Worm (Caenorhabditis elegans) whole organism, mixed stage, embryonic: ENCODE data around the gene srbc-17.

Experiments used
- ceh-39 ChIP-seq: fragments of 150-350 bp; optimal IDR thresholded peaks from 2 replicates; lab custom pipeline; 2014; ENCODE audit warnings: missing biosample characterization, missing genetic modification characterization
- ceh-83 ChIP-seq: fragments of 200-800 bp; sonication (Bioruptor generic); optimal IDR thresholded peaks from 2 replicates; lab custom pipeline; 2018; ENCODE audit warnings: mild to moderate bottlenecking, missing genetic modification characterization, missing compliant biosample characterization
- ces-1 ChIP-seq: fragments of 150-350 bp; optimal IDR thresholded peaks from 2 replicates; lab custom pipeline; 2014; ENCODE audit warnings: missing biosample characterization, missing genetic modification reagents, missing genetic modification characterization
- drap-1 ChIP-seq: fragments of 200-800 bp; sonication (Bioruptor generic); optimal IDR thresholded peaks from 3 replicates; lab custom pipeline; 2018; ENCODE audit warnings: mild to moderate bottlenecking, missing genetic modification characterization, missing compliant biosample characterization
- elt-1 ChIP-seq: sonication (generic microtip); optimal IDR thresholded peaks from 2 replicates; lab custom pipeline; 2017; ENCODE audit warnings: missing genetic modification characterization, mild to moderate bottlenecking, missing compliant biosample characterization, antibody characterized with exemption, moderate library complexity, borderline replicate concordance; ENCODE audit not compliant: insufficient read depth
- elt-3 ChIP-seq: fragments of 150-350 bp; optimal IDR thresholded peaks from 2 replicates; lab custom pipeline; 2014; ENCODE audit warnings: missing biosample characterization, missing genetic modification characterization
- flh-1 ChIP-seq: fragments of 200-800 bp; sonication (Bioruptor generic); optimal IDR thresholded peaks from 2 replicates; lab custom pipeline; 2018; ENCODE audit warnings: mild to moderate bottlenecking, missing genetic modification characterization, moderate library complexity, missing compliant biosample characterization
- ham-2 ChIP-seq: fragments of 200-800 bp; sonication (Bioruptor generic); optimal IDR thresholded peaks from 2 replicates; lab custom pipeline; 2018; ENCODE audit warnings: mild to moderate bottlenecking, missing genetic modification characterization, missing compliant biosample characterization
- hlh-1 ChIP-seq: fragments of 150-350 bp; optimal IDR thresholded peaks from 2 replicates; lab custom pipeline; 2014; ENCODE audit warnings: missing biosample characterization, missing genetic modification reagents, missing genetic modification characterization
- lin-32 ChIP-seq: fragments of 200-800 bp; sonication (Bioruptor generic); optimal IDR thresholded peaks from 2 replicates; lab custom pipeline; 2018; ENCODE audit warnings: mild to moderate bottlenecking, missing genetic modification characterization, missing compliant biosample characterization
- mab-5 ChIP-seq: fragments of 150-350 bp; optimal IDR thresholded peaks from 2 replicates; lab custom pipeline; 2014; ENCODE audit warnings: missing biosample characterization, missing genetic modification characterization
- mep-1 ChIP-seq: fragments of 150-350 bp; optimal IDR thresholded peaks from 2 replicates; lab custom pipeline; 2017; ENCODE audit warnings: missing biosample characterization, missing genetic modification reagents, missing genetic modification characterization, inconsistent platforms
- mls-2 ChIP-seq: sonication (generic microtip); optimal IDR thresholded peaks from 2 replicates; lab custom pipeline; 2016; ENCODE audit warnings: mild to moderate bottlenecking, missing genetic modification characterization, moderate library complexity, missing compliant biosample characterization
- nhr-2 ChIP-seq: fragments of 150-350 bp; optimal IDR thresholded peaks from 2 replicates; lab custom pipeline; 2014; ENCODE audit warnings: missing biosample characterization, missing genetic modification characterization
- nhr-28 ChIP-seq: fragments of 150-350 bp; optimal IDR thresholded peaks from 2 replicates; lab custom pipeline; 2014; ENCODE audit warnings: missing biosample characterization, missing genetic modification characterization
- nhr-76 ChIP-seq: sonication (generic microtip); optimal IDR thresholded peaks from 2 replicates; lab custom pipeline; 2017; ENCODE audit warnings: missing biosample characterization, missing genetic modification characterization
- sem-2 ChIP-seq: fragments of 200-800 bp; sonication (Bioruptor generic); optimal IDR thresholded peaks from 2 replicates; lab custom pipeline; 2018; ENCODE audit warnings: mild to moderate bottlenecking, missing genetic modification characterization, missing compliant biosample characterization
- snpc-4 ChIP-seq: fragments of 150-350 bp; optimal IDR thresholded peaks from 2 replicates; lab custom pipeline; 2014; ENCODE audit warnings: missing biosample characterization, missing genetic modification characterization
- sptf-1 ChIP-seq: sonication (generic microtip); optimal IDR thresholded peaks from 2 replicates; lab custom pipeline; 2017; ENCODE audit warnings: mild to moderate bottlenecking, missing genetic modification characterization, moderate library complexity, missing compliant biosample characterization
- tbx-8 ChIP-seq: fragments of 200-800 bp; sonication (Bioruptor generic); optimal IDR thresholded peaks from 2 replicates; lab custom pipeline; 2018; ENCODE audit warnings: mild to moderate bottlenecking, missing genetic modification characterization, moderate library complexity, missing compliant biosample characterization
- unc-120 ChIP-seq: sonication (generic microtip); optimal IDR thresholded peaks from 2 replicates; lab custom pipeline; 2017; ENCODE audit warnings: missing genetic modification characterization, missing compliant biosample characterization; ENCODE audit not compliant: poor library complexity, severe bottlenecking
- unc-62 ChIP-seq: fragments of 150-350 bp; optimal IDR thresholded peaks from 2 replicates; lab custom pipeline; 2014; ENCODE audit warnings: missing biosample characterization, missing genetic modification reagents, missing genetic modification characterization
- zip-8 ChIP-seq: fragments of 150-350 bp; optimal IDR thresholded peaks from 2 replicates; lab custom pipeline; 2014; ENCODE audit warnings: missing biosample characterization, missing genetic modification characterization

Gene srbc-17

ce11 chrV:2221764-2222163 lies 44.2 kb downstream of the srbc-17 start, which contains the start of gene nhr-128:
nhr-128 (plus strand) TSS chrV:2222064.
- TF ChIP-seq mab-5 (tag; lab: Kevin White, UChicago) (no peak), unc-120 (no peak), snpc-4 (tag; lab: Kevin White, UChicago) (no peak), elt-3 (tag; lab: Kevin White, UChicago) (no peak), nhr-2 (tag; lab: Kevin White, UChicago) (no peak), unc-62 (GFP tag; lab: Kevin White, UChicago) (no peak), lin-32 (no peak), flh-1 (GFP tag; lab: Kevin White, UChicago) (no peak), nhr-28 (no peak), mls-2 (no peak), ceh-83 (no peak), hlh-1 (tag; lab: Kevin White, UChicago) (no peak), sptf-1 (tag; lab: Kevin White, UChicago) (no peak), mep-1 (tag; lab: Kevin White, UChicago) (no peak), nhr-76 (no peak), ces-1 (GFP tag; lab: Kevin White, UChicago) (no peak), tbx-8 (GFP tag; lab: Kevin White, UChicago) (no peak), zip-8 (no peak)

- TF ChIP-seq nhr-76 = no peak
- TF ChIP-seq elt-1 (tag; lab: Kevin White, UChicago) = no peak
- TF ChIP-seq flh-1 (GFP tag; lab: Kevin White, UChicago) = no peak
- no peak for TF ChIP-seq elt-3 (tag; lab: Kevin White, UChicago)
- no peak for TF ChIP-seq ham-2
- no peak for TF ChIP-seq sem-2 (GFP tag; lab: Kevin White, UChicago)
These were observed 47.6 kb downstream of the srbc-17 start, which contains the start of gene nhr-103 for ce11 chrV:2225130-2225529. nhr-103 (plus strand) TSS chrV:2225430.

- TF ChIP-seq elt-1 (tag; lab: Kevin White, UChicago) (no peak), nhr-76 (no peak), sptf-1 (tag; lab: Kevin White, UChicago) (no peak), drap-1 (GFP tag; lab: Kevin White, UChicago) (no peak), ceh-39 (tag; lab: Kevin White, UChicago) (no peak), ham-2 (no peak)
These were observed 49.4 kb downstream of the srbc-17 start, which contains the start of gene nhr-18 for ce11 chrV:2226903-2227302. nhr-18 (plus strand) TSS chrV:2227203.
